Worm (Caenorhabditis elegans) whole organism, young adult: ENCODE measurements around the gene mrps-35.
A peak's percentile ranks its signal among the peaks of the same experiment; 100 is the strongest.

Experiments
- B0035.1 ChIP-seq: sonication (generic microtip); optimal IDR thresholded peaks from 2 replicates; lab custom pipeline; 2016; ENCODE audit warnings: missing genetic modification characterization, mild to moderate bottlenecking, missing compliant biosample characterization, missing genotype, missing genetic modification reagents
- C17E4.6 ChIP-seq: fragments of 200-800 bp; sonication (Bioruptor generic); IDR thresholded peaks from 2 replicates; pipeline ENCODE4 v1.3.6; 2022; ENCODE audit warnings: missing genetic modification reagents, missing genetic modification characterization, missing compliant biosample characterization
- F10E7.11 ChIP-seq: sonication (generic microtip); optimal IDR thresholded peaks from 2 replicates; lab custom pipeline; 2017; ENCODE audit warnings: mild to moderate bottlenecking, missing genetic modification characterization, moderate library complexity, missing compliant biosample characterization
- F55B11.4 ChIP-seq: sonication (generic microtip); optimal IDR thresholded peaks from 2 replicates; lab custom pipeline; 2016; ENCODE audit warnings: missing compliant biosample characterization, missing genetic modification characterization, borderline replicate concordance; ENCODE audit not compliant: insufficient read depth
- F57A8.1 ChIP-seq: fragments of 200-800 bp; sonication (Bioruptor generic); optimal IDR thresholded peaks from 2 replicates; lab custom pipeline; 2018; ENCODE audit warnings: mild to moderate bottlenecking, missing genetic modification characterization, moderate library complexity, missing compliant biosample characterization
- Y53G8AR.9 ChIP-seq: fragments of 200-800 bp; sonication (Bioruptor generic); conservative IDR thresholded peaks from 2 replicates; pipeline ENCODE4 v1.3.6; 2022; ENCODE audit warnings: missing genetic modification reagents, missing genetic modification characterization, missing compliant biosample characterization
- Y56A3A.18 ChIP-seq: fragments of 200-800 bp; sonication (Bioruptor generic); IDR thresholded peaks from 2 replicates; pipeline ENCODE4 v1.3.6; 2022; ENCODE audit warnings: missing genetic modification reagents, missing genetic modification characterization, missing compliant biosample characterization
- Y95B8A.8 ChIP-seq: fragments of 200-800 bp; sonication (Bioruptor generic); IDR thresholded peaks from 2 replicates; pipeline ENCODE4 v1.3.6; 2022; ENCODE audit warnings: missing genetic modification reagents, missing genetic modification characterization, missing compliant biosample characterization
- ZK185.1 ChIP-seq: sonication (generic microtip); optimal IDR thresholded peaks from 2 replicates; lab custom pipeline; 2016; ENCODE audit warnings: mild to moderate bottlenecking, missing genetic modification characterization, missing compliant biosample characterization; ENCODE audit not compliant: poor library complexity, severe bottlenecking
- ama-1 ChIP-seq, 3 experiments: fragments of 150-350 bp in 1 of 3; sonication (generic microtip) in 2 of 3; optimal IDR thresholded peaks; 2 replicates each; lab custom pipeline; 2014 to 2018; ENCODE audit warnings: missing biosample characterization in 2 of 3, missing genetic modification characterization in 2 of 3, missing genetic modification reagents in 2 of 3
- aptf-2 ChIP-seq: fragments of 200-800 bp; sonication (Bioruptor generic); conservative IDR thresholded peaks from 2 replicates; pipeline ENCODE4 v1.3.6; 2022; ENCODE audit warnings: missing genetic modification reagents, missing genetic modification characterization, missing compliant biosample characterization
- athp-1 ChIP-seq: sonication (generic microtip); optimal IDR thresholded peaks from 2 replicates; lab custom pipeline; 2017; ENCODE audit warnings: mild to moderate bottlenecking, missing genetic modification characterization, missing compliant biosample characterization
- bed-2 ChIP-seq: fragments of 200-800 bp; sonication (Bioruptor generic); IDR thresholded peaks from 2 replicates; pipeline ENCODE4 v1.3.6; 2022; ENCODE audit warnings: missing genetic modification reagents, missing genetic modification characterization, missing compliant biosample characterization
- ccch-3 ChIP-seq: fragments of 200-800 bp; sonication (Bioruptor generic); optimal IDR thresholded peaks from 2 replicates; lab custom pipeline; 2018; ENCODE audit warnings: mild to moderate bottlenecking, missing genetic modification characterization, missing compliant biosample characterization
- cebp-2 ChIP-seq: fragments of 200-800 bp; sonication (Bioruptor generic); IDR thresholded peaks from 2 replicates; pipeline ENCODE4 v1.3.6; 2022; ENCODE audit warnings: missing genetic modification characterization, missing compliant biosample characterization
- ceh-100 ChIP-seq: fragments of 200-800 bp; sonication (Bioruptor generic); IDR thresholded peaks from 2 replicates; pipeline ENCODE4 v1.3.6; 2022; ENCODE audit warnings: missing genetic modification reagents, missing genetic modification characterization, missing compliant biosample characterization
- ceh-27 ChIP-seq: fragments of 200-800 bp; sonication (Bioruptor generic); optimal IDR thresholded peaks from 2 replicates; lab custom pipeline; 2018; ENCODE audit warnings: mild to moderate bottlenecking, missing genetic modification characterization, moderate library complexity, missing compliant biosample characterization
- ceh-79 ChIP-seq: sonication (generic microtip); optimal IDR thresholded peaks from 2 replicates; lab custom pipeline; 2017; ENCODE audit warnings: mild to moderate bottlenecking, missing genetic modification characterization, missing compliant biosample characterization
- ceh-91 ChIP-seq: fragments of 200-800 bp; sonication (Bioruptor generic); IDR thresholded peaks from 2 replicates; pipeline ENCODE4 v1.3.6; 2022; ENCODE audit warnings: missing genetic modification reagents, missing genetic modification characterization, missing compliant biosample characterization
- die-1 ChIP-seq: sonication (generic microtip); optimal IDR thresholded peaks from 2 replicates; lab custom pipeline; 2016; ENCODE audit warnings: missing genotype, mild to moderate bottlenecking, missing genetic modification characterization, missing compliant biosample characterization
- egl-44 ChIP-seq: fragments of 200-800 bp; sonication (Bioruptor generic); IDR thresholded peaks from 2 replicates; pipeline ENCODE4 v1.3.6; 2022; ENCODE audit warnings: missing genetic modification reagents, missing genetic modification characterization, missing compliant biosample characterization
- egrh-3 ChIP-seq: fragments of 200-800 bp; sonication (Bioruptor generic); IDR thresholded peaks from 2 replicates; pipeline ENCODE4 v1.3.6; 2022; ENCODE audit warnings: missing genetic modification reagents, missing genetic modification characterization, missing compliant biosample characterization
- ekl-4 ChIP-seq: fragments of 200-800 bp; sonication (Bioruptor generic); IDR thresholded peaks from 2 replicates; pipeline ENCODE4 v1.3.6; 2022; ENCODE audit warnings: missing genetic modification reagents, missing genetic modification characterization, missing compliant biosample characterization
- gei-17 ChIP-seq: fragments of 200-800 bp; sonication (Bioruptor generic); optimal IDR thresholded peaks from 2 replicates; lab custom pipeline; 2018; ENCODE audit warnings: mild to moderate bottlenecking, missing genetic modification characterization, missing compliant biosample characterization
- hlh-26 ChIP-seq: fragments of 200-800 bp; sonication (Bioruptor generic); conservative IDR thresholded peaks from 2 replicates; pipeline ENCODE4 v1.3.6; 2022; ENCODE audit warnings: missing genetic modification reagents, missing genetic modification characterization, missing compliant biosample characterization
- hmg-20 ChIP-seq: fragments of 200-800 bp; sonication (Bioruptor generic); IDR thresholded peaks from 2 replicates; pipeline ENCODE4 v1.3.6; 2022; ENCODE audit warnings: missing genetic modification reagents, missing genetic modification characterization, missing compliant biosample characterization
- hsf-1 ChIP-seq: fragments of 200-800 bp; sonication (Bioruptor generic); IDR thresholded peaks from 2 replicates; pipeline ENCODE4 v1.3.6; 2022; ENCODE audit warnings: missing genetic modification reagents, missing genetic modification characterization, missing compliant biosample characterization
- let-526 ChIP-seq: fragments of 200-800 bp; sonication (Bioruptor generic); IDR thresholded peaks from 2 replicates; pipeline ENCODE4 v1.3.6; 2022; ENCODE audit warnings: missing genetic modification reagents, missing genetic modification characterization, missing compliant biosample characterization
- lin-40 ChIP-seq: sonication (generic microtip); optimal IDR thresholded peaks from 2 replicates; lab custom pipeline; 2016; ENCODE audit warnings: missing genetic modification characterization, mild to moderate bottlenecking, missing compliant biosample characterization, missing genotype, missing genetic modification reagents
- lir-1 ChIP-seq: fragments of 200-800 bp; sonication (Bioruptor generic); conservative IDR thresholded peaks from 2 replicates; pipeline ENCODE4 v1.3.6; 2022; ENCODE audit warnings: missing genetic modification reagents, missing genetic modification characterization, missing compliant biosample characterization
- madf-8 ChIP-seq: fragments of 200-800 bp; sonication (Bioruptor generic); conservative IDR thresholded peaks from 2 replicates; pipeline ENCODE4 v1.3.6; 2022; ENCODE audit warnings: missing genetic modification reagents, missing genetic modification characterization, missing compliant biosample characterization
- mxl-1 ChIP-seq: sonication (generic microtip); optimal IDR thresholded peaks from 2 replicates; lab custom pipeline; 2016; ENCODE audit warnings: missing genetic modification characterization, missing compliant biosample characterization
- nfya-2 ChIP-seq: fragments of 200-800 bp; sonication (Bioruptor generic); IDR thresholded peaks from 2 replicates; pipeline ENCODE4 v1.3.6; 2022; ENCODE audit warnings: missing genetic modification reagents, missing genetic modification characterization, missing compliant biosample characterization
- nfyb-1 ChIP-seq: fragments of 200-800 bp; sonication (Bioruptor generic); IDR thresholded peaks from 2 replicates; pipeline ENCODE4 v1.3.6; 2022; ENCODE audit warnings: missing genetic modification reagents, missing genetic modification characterization, missing compliant biosample characterization
- nhr-179 ChIP-seq: sonication (generic microtip); optimal IDR thresholded peaks from 2 replicates; lab custom pipeline; 2016; ENCODE audit warnings: mild to moderate bottlenecking, missing genetic modification characterization, missing compliant biosample characterization
- nhr-27 ChIP-seq: fragments of 200-800 bp; sonication (Bioruptor generic); optimal IDR thresholded peaks from 2 replicates; lab custom pipeline; 2018; ENCODE audit warnings: mild to moderate bottlenecking, missing genetic modification characterization, moderate library complexity, missing compliant biosample characterization
- nhr-90 ChIP-seq: sonication (generic microtip); optimal IDR thresholded peaks from 2 replicates; lab custom pipeline; 2016; ENCODE audit warnings: missing genotype, mild to moderate bottlenecking, missing genetic modification characterization, missing compliant biosample characterization
- pha-4 ChIP-seq: fragments of 150-350 bp; sonication (generic microtip); optimal IDR thresholded peaks from 2 replicates; lab custom pipeline; 2014; ENCODE audit warnings: missing biosample characterization, missing genetic modification reagents, missing genetic modification characterization
- rpc-1 ChIP-seq, 2 experiments: fragments of 150-350 bp in 1 of 2; sonication (generic microtip) in 1 of 2; optimal IDR thresholded peaks; 2 replicates each; lab custom pipeline; 2014 to 2018; ENCODE audit warnings: missing biosample characterization in 1 of 2, missing genetic modification characterization in 1 of 2, missing genetic modification reagents in 1 of 2, missing genotype in 1 of 2
- snpc-1.3 ChIP-seq: sonication (generic microtip); optimal IDR thresholded peaks from 2 replicates; lab custom pipeline; 2017; ENCODE audit warnings: missing genetic modification characterization, mild to moderate bottlenecking, missing compliant biosample characterization, antibody characterized with exemption, moderate library complexity, missing genotype, missing genetic modification reagents; ENCODE audit not compliant: insufficient read depth
- sptf-2 ChIP-seq: fragments of 200-800 bp; sonication (Bioruptor generic); optimal IDR thresholded peaks from 2 replicates; lab custom pipeline; 2018; ENCODE audit warnings: mild to moderate bottlenecking, missing genetic modification characterization, missing compliant biosample characterization
- tbp1 ChIP-seq: fragments of 200-800 bp; sonication (Bioruptor generic); optimal IDR thresholded peaks from 2 replicates; lab custom pipeline; 2018; ENCODE audit warnings: mild to moderate bottlenecking, missing genetic modification characterization, missing compliant biosample characterization
- zim-3 ChIP-seq: sonication (generic microtip); optimal IDR thresholded peaks from 2 replicates; lab custom pipeline; 2017; ENCODE audit warnings: mild to moderate bottlenecking, missing genetic modification characterization, moderate library complexity, missing compliant biosample characterization
- ztf-22 ChIP-seq: fragments of 200-800 bp; sonication (Bioruptor generic); optimal IDR thresholded peaks from 2 replicates; lab custom pipeline; 2018; ENCODE audit warnings: mild to moderate bottlenecking, missing genetic modification characterization, moderate library complexity, missing compliant biosample characterization
- ztf-25 ChIP-seq: fragments of 200-800 bp; sonication (Bioruptor generic); IDR thresholded peaks from 2 replicates; pipeline ENCODE4 v1.3.6; 2022; ENCODE audit warnings: missing genetic modification reagents, missing genetic modification characterization, missing compliant biosample characterization
- ztf-26 ChIP-seq: sonication (generic microtip); optimal IDR thresholded peaks from 2 replicates; lab custom pipeline; 2017; ENCODE audit warnings: missing genetic modification characterization, missing compliant biosample characterization
- ztf-28 ChIP-seq: fragments of 200-800 bp; sonication (Bioruptor generic); IDR thresholded peaks from 2 replicates; pipeline ENCODE4 v1.3.6; 2022; ENCODE audit warnings: missing genetic modification reagents, missing genetic modification characterization, missing compliant biosample characterization

The mrps-35 gene

DNA sequence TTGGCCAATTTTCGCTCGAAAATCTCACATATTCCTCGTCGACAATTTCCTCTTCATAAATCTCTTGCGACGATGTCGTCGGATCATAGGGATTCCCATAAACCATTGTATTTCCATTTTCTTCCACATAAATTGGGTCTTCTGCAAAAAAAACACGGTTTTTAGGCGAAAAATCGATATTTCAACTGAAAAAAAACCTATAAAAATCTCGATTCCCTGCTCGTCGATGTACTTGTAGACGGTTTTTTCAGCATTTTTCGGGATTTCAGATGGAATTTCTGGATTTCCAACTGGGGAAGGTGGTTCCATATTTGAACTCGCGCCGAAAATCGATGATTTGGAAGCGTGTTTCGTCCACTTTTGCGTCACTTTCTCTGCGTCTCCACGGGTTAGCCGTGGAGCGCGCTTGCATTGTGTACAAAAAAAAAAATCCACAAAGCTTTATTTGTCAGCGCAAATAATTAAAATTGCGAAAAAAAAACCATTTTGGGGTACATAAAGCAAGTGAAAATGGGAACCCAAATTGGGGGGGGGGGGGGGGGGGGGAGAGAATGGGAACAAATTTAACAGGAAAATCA, 13.5 kb upstream of the mrps-35 start, which contains the start of gene Y39B6A.43 (continued):
- TF ChIP-seq ztf-22 (GFP tag; lab: Kevin White, UChicago) (peak; percentile 84), ZK185.1 (tag; lab: Kevin White, UChicago) (peak; percentile 96), lin-40 (tag; lab: Kevin White, UChicago) (peak; percentile 96), sptf-2 (GFP tag; lab: Kevin White, UChicago) (no peak), gei-17 (GFP tag; lab: Kevin White, UChicago) (peak; percentile 81), nfyb-1 (GFP tag; lab: Robert Waterston, UW) (peak; percentile 97), tbp1 (GFP tag; lab: Kevin White, UChicago) (peak; percentile 79), Y53G8AR.9 (GFP tag; lab: Robert Waterston, UW) (peak; percentile 99), aptf-2 (peak; percentile 58; the same call in 1 of the 2 replicates), egl-44 (GFP tag; lab: Robert Waterston, UW) (peak; percentile 72; the same call in 1 of the 2 replicates), ekl-4 (peak; percentile 97), hlh-26 (GFP tag; lab: Robert Waterston, UW) (no peak), B0035.1 (peak; percentile 64), ama-1 (optimal IDR thresholded peaks at IDR 0.05; lab: Kevin White, UChicago) (no peak), ama-1 (GFP tag; optimal IDR thresholded peaks at IDR 0.05; lab: Kevin White, UChicago) (peak in 1 of 2 experiments; percentile 53), egrh-3 (GFP tag; lab: Robert Waterston, UW) (peak; percentile 63), ztf-26 (tag; lab: Kevin White, UChicago) (peak; percentile 97), lir-1 (GFP tag; lab: Robert Waterston, UW) (peak; percentile 97), ccch-3 (no peak), madf-8 (GFP tag; lab: Robert Waterston, UW) (peak; percentile 88), hsf-1 (peak; percentile 86), bed-2 (peak; percentile 77), ceh-100 (GFP tag; lab: Robert Waterston, UW) (peak; percentile 87), nhr-179 (tag; lab: Kevin White, UChicago) (no peak), ceh-91 (GFP tag; lab: Robert Waterston, UW) (peak; percentile 94), F57A8.1 (GFP tag; lab: Kevin White, UChicago) (peak; percentile 42), pha-4 (tag; lab: Kevin White, UChicago) (peak; percentile 100), athp-1 (tag; lab: Kevin White, UChicago) (peak; percentile 99), Y95B8A.8 (GFP tag; lab: Robert Waterston, UW) (peak; percentile 98), ceh-27 (peak; percentile 97), F55B11.4 (tag; lab: Kevin White, UChicago) (no peak), nhr-90 (tag; lab: Kevin White, UChicago) (peak; percentile 59), ztf-28 (peak; percentile 96), snpc-1.3 (tag; lab: Kevin White, UChicago) (peak; percentile 91), ztf-25 (GFP tag; lab: Robert Waterston, UW) (0 out of 2 replicates have a peak, but pooled peaks have one; percentile 70), hmg-20 (GFP tag; lab: Robert Waterston, UW) (peak; percentile 90), Y56A3A.18 (peak; percentile 94), ceh-79 (tag; lab: Kevin White, UChicago) (peak; percentile 5), let-526 (GFP tag; lab: Robert Waterston, UW) (peak; percentile 98), zim-3 (tag; lab: Kevin White, UChicago) (peak; percentile 94), mxl-1 (no peak), rpc-1 (optimal IDR thresholded peaks at IDR 0.05; lab: Kevin White, UChicago) (no peak), rpc-1 (tag; optimal IDR thresholded peaks at IDR 0.05; lab: Kevin White, UChicago) (peak; percentile 4), nfya-2 (GFP tag; lab: Robert Waterston, UW) (0 out of 2 replicates have a peak, but pooled peaks have one; percentile 51), C17E4.6 (GFP tag; lab: Robert Waterston, UW) (peak; percentile 94), die-1 (tag; lab: Kevin White, UChicago) (no peak), F10E7.11 (peak; percentile 86), nhr-27 (no peak), cebp-2 (GFP tag; lab: Robert Waterston, UW) (peak; percentile 90; the same call in 1 of the 2 replicates)
